Fruit fly (Drosophila melanogaster): ENCODE results near the gene MFS3.

Gene MFS3

DNA sequence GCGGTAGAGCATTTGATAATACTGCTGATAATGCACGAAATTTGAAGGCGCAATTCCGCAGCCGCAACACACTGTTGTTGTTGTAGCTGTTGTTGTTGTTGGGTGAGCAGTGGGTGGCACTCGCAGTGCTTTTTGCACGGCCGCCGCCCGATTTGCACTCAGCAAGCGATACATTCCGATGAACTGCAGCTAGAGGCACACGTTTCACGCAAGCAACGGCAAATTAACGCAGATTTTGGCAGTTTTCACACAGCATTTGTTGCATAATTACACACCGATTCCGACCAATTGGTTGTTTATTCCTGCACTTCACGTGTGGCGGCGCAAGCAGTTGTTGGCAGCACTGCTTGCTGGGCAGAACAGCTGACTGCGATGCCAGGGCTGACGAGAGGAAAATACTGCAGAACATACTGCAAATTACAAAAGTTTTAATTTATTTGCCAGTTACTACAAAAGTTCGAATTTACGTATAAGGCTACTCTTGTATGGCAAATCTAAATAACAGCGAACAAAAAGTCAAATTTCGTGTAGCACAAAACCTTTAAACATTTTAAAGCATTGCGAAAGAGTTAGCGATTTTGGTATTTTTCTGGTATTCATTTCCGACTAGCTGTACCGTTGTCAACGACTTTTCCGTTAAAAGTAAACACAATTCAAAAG is 34.8 kb upstream of the MFS3 start, which contains the start of the genes PolrMT and CG14339 (continued):
- TF ChIP-seq Sox102F (GFP tag; optimal IDR thresholded peaks at IDR 0.05) = peak; percentile 43
- 0 out of 2 replicates have a peak, but pooled peaks have one; percentile 18 for TF ChIP-seq E2f1 (GFP tag; IDR thresholded peaks at IDR 0.05)
- no peak for TF ChIP-seq Atf6 (GFP tag; IDR thresholded peaks at IDR 0.05)
- TF ChIP-seq CG2116 (GFP tag; optimal IDR thresholded peaks at IDR 0.05) = peak; percentile 7
- peak; percentile 32 for TF ChIP-seq CG9727 (GFP tag; optimal IDR thresholded peaks at IDR 0.05)
- TF ChIP-seq CG15479 (GFP tag; optimal IDR thresholded peaks at IDR 0.05) = peak; percentile 34
- peak; percentile 49 for TF ChIP-seq Mes4 (GFP tag; optimal IDR thresholded peaks at IDR 0.05)
- peak; percentile 21 for TF ChIP-seq CG8089 (GFP tag; optimal IDR thresholded peaks at IDR 0.05)
- peak; percentile 97 for TF ChIP-seq CG4360 (GFP tag; IDR thresholded peaks at IDR 0.05)
- peak; percentile 33 for TF ChIP-seq eyg (GFP tag; optimal IDR thresholded peaks at IDR 0.05)
- peak; percentile 38 for TF ChIP-seq phol (tag; optimal IDR thresholded peaks at IDR 0.05)
- TF ChIP-seq exex (tag; optimal IDR thresholded peaks at IDR 0.05) = peak; percentile 15
- no peak for TF ChIP-seq so (GFP tag; IDR thresholded peaks at IDR 0.05)
- peak; percentile 75 for TF ChIP-seq pzg (GFP tag; optimal IDR thresholded peaks at IDR 0.05)
- TF ChIP-seq sr (GFP tag; IDR thresholded peaks at IDR 0.05) = no peak
- peak; percentile 34 for TF ChIP-seq CG13775 (GFP tag; optimal IDR thresholded peaks at IDR 0.05)
- peak; percentile 87 for TF ChIP-seq CG10462 (GFP tag; optimal IDR thresholded peaks at IDR 0.05)
- no peak for TF ChIP-seq unpg (GFP tag; optimal IDR thresholded peaks at IDR 0.05)
- peak; percentile 4 for TF ChIP-seq run (tag; optimal IDR thresholded peaks at IDR 0.05)
- peak; percentile 48; the same call in 2 of the 3 replicates for TF ChIP-seq Aef1 (GFP tag; IDR thresholded peaks at IDR 0.05)
- TF ChIP-seq tup (GFP tag; optimal IDR thresholded peaks at IDR 0.05) = no peak
- peak; percentile 17 for TF ChIP-seq tx (GFP tag; optimal IDR thresholded peaks at IDR 0.05)
- peak; percentile 40 for TF ChIP-seq CG9797 (GFP tag; optimal IDR thresholded peaks at IDR 0.05)
- TF ChIP-seq CG5245 (GFP tag; optimal IDR thresholded peaks at IDR 0.05) = no peak
- peak; percentile 35 for TF ChIP-seq Hr3 (GFP tag; optimal IDR thresholded peaks at IDR 0.05)
- TF ChIP-seq Elba2 (GFP tag; optimal IDR thresholded peaks at IDR 0.05) = peak; percentile 95
- TF ChIP-seq Xrp1 (GFP tag; IDR thresholded peaks at IDR 0.05) = 0 out of 2 replicates have a peak, but pooled peaks have one; percentile 15
- TF ChIP-seq Adf1 (GFP tag; IDR thresholded peaks at IDR 0.05) = peak; percentile 30
- no peak for TF ChIP-seq Nf-YB (GFP tag; optimal IDR thresholded peaks at IDR 0.05)
- TF ChIP-seq dpn (GFP tag; optimal IDR thresholded peaks at IDR 0.05) = peak in 1 of 2 experiments; percentile 46
- 0 out of 3 replicates have a peak, but pooled peaks have one; percentile 14 for TF ChIP-seq ken (GFP tag; IDR thresholded peaks at IDR 0.05)
- TF ChIP-seq CG7372 (GFP tag; IDR thresholded peaks at IDR 0.05) = no peak; the same call in 1 of the 2 replicates
- peak; percentile 18 for TF ChIP-seq mirr (GFP tag; optimal IDR thresholded peaks at IDR 0.05)
- TF ChIP-seq CG11504 (tag; optimal IDR thresholded peaks at IDR 0.05) = no peak
- TF ChIP-seq ci (GFP tag; IDR thresholded peaks at IDR 0.05) = 0 out of 3 replicates have a peak, but pooled peaks have one; percentile 15
- peak; percentile 41 for TF ChIP-seq Abd-B (GFP tag; optimal IDR thresholded peaks at IDR 0.05)
- peak; percentile 40 for TF ChIP-seq lilli (GFP tag; optimal IDR thresholded peaks at IDR 0.05)
- peak; percentile 36 for TF ChIP-seq Sry-δ (GFP tag; optimal IDR thresholded peaks at IDR 0.05)
- TF ChIP-seq Sin3A (optimal IDR thresholded peaks at IDR 0.05) = peak; percentile 85
- peak; percentile 96 to 99 for TF ChIP-seq crp (GFP tag; optimal IDR thresholded peaks at IDR 0.05)
- peak; percentile 65 for TF ChIP-seq NC2β (GFP tag; optimal IDR thresholded peaks at IDR 0.05)
- peak; percentile 15 for TF ChIP-seq CG12942 (GFP tag; optimal IDR thresholded peaks at IDR 0.05)
- peak; percentile 57; the same call in 1 of the 2 replicates for TF ChIP-seq CG14014 (GFP tag; IDR thresholded peaks at IDR 0.05)
- peak; percentile 19 for TF ChIP-seq CG18011 (GFP tag; optimal IDR thresholded peaks at IDR 0.05)
- peak; percentile 35 for TF ChIP-seq CG17829 (tag; optimal IDR thresholded peaks at IDR 0.05)
- TF ChIP-seq Myb (GFP tag; optimal IDR thresholded peaks at IDR 0.05) = peak; percentile 98
- no peak for TF ChIP-seq sd (tag; optimal IDR thresholded peaks at IDR 0.05)
- peak; percentile 95 for TF ChIP-seq dm (GFP tag; optimal IDR thresholded peaks at IDR 0.05)
- TF ChIP-seq Dad (GFP tag; optimal IDR thresholded peaks at IDR 0.05) = peak; percentile 60
- peak; percentile 92 for TF ChIP-seq CG34422 (GFP tag; IDR thresholded peaks at IDR 0.05)
